Worm (Caenorhabditis elegans) whole organism, L2 larva: Measurements from ENCODE around the gene C08F8.9.

ENCODE experiments used
- Y55F3AM.14 ChIP-seq: fragments of 200-800 bp; sonication (Bioruptor generic); optimal IDR thresholded peaks from 2 replicates; lab custom pipeline; 2018; ENCODE audit warnings: mild to moderate bottlenecking, missing genetic modification characterization, missing compliant biosample characterization
- alr-1 ChIP-seq: fragments of 150-350 bp; optimal IDR thresholded peaks from 2 replicates; lab custom pipeline; 2014; ENCODE audit warnings: missing biosample characterization, missing genetic modification characterization
- ama-1 ChIP-seq: fragments of 150-350 bp; optimal IDR thresholded peaks from 2 replicates; lab custom pipeline; 2018; ENCODE audit warnings: inconsistent platforms
- blmp-1 ChIP-seq: sonication (generic microtip); optimal IDR thresholded peaks from 2 replicates; lab custom pipeline; 2017; ENCODE audit warnings: missing genetic modification characterization, mild to moderate bottlenecking, missing compliant biosample characterization, antibody characterized with exemption, moderate library complexity; ENCODE audit not compliant: insufficient read depth
- ceh-16 ChIP-seq: fragments of 150-350 bp; optimal IDR thresholded peaks from 2 replicates; lab custom pipeline; 2014; ENCODE audit warnings: missing biosample characterization, missing genetic modification characterization
- ceh-82 ChIP-seq: fragments of 150-350 bp; optimal IDR thresholded peaks from 2 replicates; lab custom pipeline; 2014; ENCODE audit warnings: missing biosample characterization, missing genetic modification characterization
- crh-2 ChIP-seq: sonication (generic microtip); optimal IDR thresholded peaks from 2 replicates; lab custom pipeline; 2017; ENCODE audit warnings: missing biosample characterization, missing genetic modification characterization
- egl-27 ChIP-seq: sonication (generic microtip); optimal IDR thresholded peaks from 3 replicates; lab custom pipeline; 2017; ENCODE audit warnings: missing biosample characterization, missing genetic modification reagents, missing genetic modification characterization
- elt-1 ChIP-seq: fragments of 150-350 bp; optimal IDR thresholded peaks from 2 replicates; lab custom pipeline; 2014; ENCODE audit warnings: missing biosample characterization, missing genetic modification characterization
- fos-1 ChIP-seq: fragments of 150-350 bp; optimal IDR thresholded peaks from 2 replicates; lab custom pipeline; 2014; ENCODE audit warnings: missing biosample characterization, missing genetic modification characterization
- lin-11 ChIP-seq: fragments of 150-350 bp; sonication (generic microtip); optimal IDR thresholded peaks from 2 replicates; lab custom pipeline; 2014; ENCODE audit warnings: missing biosample characterization, missing genetic modification characterization, inconsistent platforms, mixed read lengths
- lin-13 ChIP-seq: fragments of 150-350 bp; optimal IDR thresholded peaks from 2 replicates; lab custom pipeline; 2014; ENCODE audit warnings: missing biosample characterization, missing genetic modification reagents, missing genetic modification characterization
- lin-39 ChIP-seq: fragments of 150-350 bp; optimal IDR thresholded peaks from 2 replicates; lab custom pipeline; 2014; ENCODE audit warnings: missing biosample characterization, missing genetic modification reagents, missing genetic modification characterization
- lsy-2 ChIP-seq, 2 experiments: fragments of 150-350 bp in 1 of 2; sonication (generic microtip) in 1 of 2; optimal IDR thresholded peaks; 2 replicates each; lab custom pipeline; 2014 to 2017; ENCODE audit warnings: missing biosample characterization in 2 of 2, missing genetic modification characterization in 2 of 2
- mab-5 ChIP-seq: fragments of 150-350 bp; optimal IDR thresholded peaks from 2 replicates; lab custom pipeline; 2014; ENCODE audit warnings: missing biosample characterization, missing genetic modification characterization
- mbf-1 ChIP-seq: sonication (generic microtip); optimal IDR thresholded peaks from 2 replicates; lab custom pipeline; 2017; ENCODE audit warnings: missing biosample characterization, missing genetic modification characterization
- mdl-1 ChIP-seq, 2 experiments: fragments of 150-350 bp in 1 of 2; sonication (generic microtip) in 1 of 2; optimal IDR thresholded peaks; 2 replicates each; lab custom pipeline; 2017; ENCODE audit warnings: missing biosample characterization in 2 of 2, missing genetic modification characterization in 2 of 2
- nhr-10 ChIP-seq: sonication (generic microtip); optimal IDR thresholded peaks from 2 replicates; lab custom pipeline; 2017; ENCODE audit warnings: missing biosample characterization, missing genetic modification characterization
- nhr-11 ChIP-seq: fragments of 150-350 bp; optimal IDR thresholded peaks from 2 replicates; lab custom pipeline; 2014; ENCODE audit warnings: missing biosample characterization, missing genetic modification characterization
- nhr-12 ChIP-seq: fragments of 150-350 bp; optimal IDR thresholded peaks from 2 replicates; lab custom pipeline; 2014; ENCODE audit warnings: missing biosample characterization, missing genetic modification characterization
- nhr-129 ChIP-seq: fragments of 150-350 bp; optimal IDR thresholded peaks from 2 replicates; lab custom pipeline; 2014; ENCODE audit warnings: missing biosample characterization, missing genetic modification characterization
- nhr-21 ChIP-seq: fragments of 150-350 bp; optimal IDR thresholded peaks from 2 replicates; lab custom pipeline; 2014; ENCODE audit warnings: missing biosample characterization, missing genetic modification characterization
- nhr-237 ChIP-seq: fragments of 150-350 bp; optimal IDR thresholded peaks from 2 replicates; lab custom pipeline; 2014; ENCODE audit warnings: missing biosample characterization, missing genetic modification characterization
- nhr-25 ChIP-seq: fragments of 150-350 bp; sonication (generic microtip); optimal IDR thresholded peaks from 3 replicates; lab custom pipeline; 2014; ENCODE audit warnings: missing biosample characterization, missing genetic modification characterization
- nhr-77 ChIP-seq: fragments of 150-350 bp; optimal IDR thresholded peaks from 2 replicates; lab custom pipeline; 2014; ENCODE audit warnings: missing biosample characterization, missing genetic modification characterization
- peb-1 ChIP-seq: fragments of 150-350 bp; optimal IDR thresholded peaks from 2 replicates; lab custom pipeline; 2014; ENCODE audit warnings: missing biosample characterization, missing genetic modification characterization
- sma-9 ChIP-seq, 2 experiments: fragments of 150-350 bp in 1 of 2; sonication (generic microtip) in 1 of 2; optimal IDR thresholded peaks; 2 replicates each; lab custom pipeline; 2014 to 2016; ENCODE audit warnings: missing genetic modification characterization in 2 of 2, mild to moderate bottlenecking in 1 of 2, missing biosample characterization in 1 of 2, missing compliant biosample characterization in 1 of 2, missing genetic modification reagents in 1 of 2, moderate library complexity in 1 of 2
- unc-39 ChIP-seq: fragments of 150-350 bp; optimal IDR thresholded peaks from 2 replicates; lab custom pipeline; 2014; ENCODE audit warnings: missing biosample characterization, missing genetic modification characterization
- unc-55 ChIP-seq: fragments of 150-350 bp; sonication (generic microtip); optimal IDR thresholded peaks from 3 replicates; lab custom pipeline; 2014; ENCODE audit warnings: missing biosample characterization, missing genetic modification reagents, missing genetic modification characterization
- zag-1 ChIP-seq: fragments of 150-350 bp; optimal IDR thresholded peaks from 2 replicates; lab custom pipeline; 2014; ENCODE audit warnings: missing biosample characterization, missing genetic modification characterization
- ztf-1 ChIP-seq: fragments of 200-800 bp; sonication (Bioruptor generic); conservative IDR thresholded peaks from 2 replicates; pipeline ENCODE4 v1.3.6; 2022; ENCODE audit warnings: missing genetic modification characterization, missing compliant biosample characterization
- ztf-11 ChIP-seq: sonication (generic microtip); optimal IDR thresholded peaks from 2 replicates; lab custom pipeline; 2017; ENCODE audit warnings: missing biosample characterization, missing genetic modification characterization
- ztf-4 ChIP-seq: fragments of 150-350 bp; optimal IDR thresholded peaks from 2 replicates; lab custom pipeline; 2014; ENCODE audit warnings: missing biosample characterization, missing genetic modification characterization

C08F8.9 gene

ce11 chrIV:11178495-11178894 lies at the start of gene C08F8.9:
C08F8.9 (minus strand) TSS chrIV:11178595.
- TF ChIP-seq lin-39 (tag; lab: Kevin White, UChicago) = no peak
- no peak for TF ChIP-seq elt-1 (tag; lab: Kevin White, UChicago)

- TF ChIP-seq nhr-25 (tag; lab: Kevin White, UChicago) (peak; percentile 53), Y55F3AM.14 (GFP tag; lab: Kevin White, UChicago) (no peak)
- TF ChIP-seq, all 48 proteins: peak for 1
Observed at ce11 chrIV:11226545-11226944, 48.1 kb upstream of the C08F8.9 start.

- TF ChIP-seq ztf-11 (tag; lab: Kevin White, UChicago) (no peak), blmp-1 (tag; lab: Kevin White, UChicago) (peak; percentile 22)
Observed at ce11 chrIV:11225206-11225605, 46.8 kb upstream of the C08F8.9 start, which contains the start of gene col-125. col-125 (plus strand) TSS chrIV:11225506.

ce11 chrIV:11223878-11224277 lies 45.5 kb upstream of the C08F8.9 start, which contains the start of gene C29F4.3:
C29F4.3 (minus strand) TSS chrIV:11223978.
- TF ChIP-seq egl-27 (tag; lab: Kevin White, UChicago) = no peak
- no peak for TF ChIP-seq nhr-237 (tag; lab: Kevin White, UChicago)
- no peak for TF ChIP-seq ceh-82 (tag; lab: Kevin White, UChicago)
- TF ChIP-seq mab-5 (tag; lab: Kevin White, UChicago) = no peak
- TF ChIP-seq ztf-1 (GFP tag; lab: Robert Waterston, UW) = no peak
- TF ChIP-seq ztf-11 (tag; lab: Kevin White, UChicago) = no peak
- no peak for TF ChIP-seq sma-9 (GFP tag; optimal IDR thresholded peaks at IDR 0.05; lab: Kevin White, UChicago)
- no peak for TF ChIP-seq sma-9 (tag; optimal IDR thresholded peaks at IDR 0.05; lab: Kevin White, UChicago)
- TF ChIP-seq nhr-21 (tag; lab: Kevin White, UChicago) = no peak
- TF ChIP-seq ztf-4 = no peak
- TF ChIP-seq nhr-77 = no peak
- no peak for TF ChIP-seq nhr-25 (tag; lab: Kevin White, UChicago)
- TF ChIP-seq ama-1 (lab: Kevin White, UChicago) = no peak
- no peak for TF ChIP-seq lin-13 (GFP tag; lab: Kevin White, UChicago)
- TF ChIP-seq nhr-12 = no peak
- TF ChIP-seq, all 48 proteins: peak for 0

ce11 chrIV:11218037-11218436 lies 39.6 kb upstream of the C08F8.9 start, which contains the start of gene zip-6:
zip-6 (minus strand) TSS chrIV:11218137.
- no peak for TF ChIP-seq nhr-21 (tag; lab: Kevin White, UChicago)
- TF ChIP-seq mbf-1 (tag; lab: Kevin White, UChicago) = no peak
- TF ChIP-seq, all 48 proteins: peak for 0

- no peak for TF ChIP-seq unc-39 (tag; lab: Kevin White, UChicago)
Observed at ce11 chrIV:11212978-11213377, 34.6 kb upstream of the C08F8.9 start.

ce11 chrIV:11211547-11211946 lies 33.2 kb upstream of the C08F8.9 start:
- TF ChIP-seq lin-11 (tag; lab: Kevin White, UChicago) (no peak), lin-39 (tag; lab: Kevin White, UChicago) (no peak), ceh-16 (tag; lab: Kevin White, UChicago) (peak; percentile 95), elt-1 (tag; lab: Kevin White, UChicago) (peak; percentile 89), nhr-25 (tag; lab: Kevin White, UChicago) (no peak), crh-2 (peak; percentile 57), zag-1 (tag; lab: Kevin White, UChicago) (no peak), fos-1 (tag; lab: Kevin White, UChicago) (peak; percentile 96), sma-9 (GFP tag; optimal IDR thresholded peaks at IDR 0.05; lab: Kevin White, UChicago) (no peak), sma-9 (tag; optimal IDR thresholded peaks at IDR 0.05; lab: Kevin White, UChicago) (no peak), nhr-21 (tag; lab: Kevin White, UChicago) (no peak), nhr-10 (tag; lab: Kevin White, UChicago) (no peak)

ce11 chrIV:11210781-11211256 lies 32.4 kb upstream of the C08F8.9 start, which contains the start of gene adk-1:
adk-1 (minus strand) TSS chrIV:11210831.
- TF ChIP-seq ceh-82 (tag; lab: Kevin White, UChicago) (no peak), lin-39 (tag; lab: Kevin White, UChicago) (no peak), lsy-2 (tag; optimal IDR thresholded peaks at IDR 0.05; lab: Kevin White, UChicago) (no peak), ztf-4 (no peak), sma-9 (GFP tag; optimal IDR thresholded peaks at IDR 0.05; lab: Kevin White, UChicago) (no peak), sma-9 (tag; optimal IDR thresholded peaks at IDR 0.05; lab: Kevin White, UChicago) (no peak), alr-1 (no peak), mdl-1 (tag; optimal IDR thresholded peaks at IDR 0.05; lab: Kevin White, UChicago) (no peak), nhr-25 (tag; lab: Kevin White, UChicago) (no peak), nhr-11 (no peak), elt-1 (tag; lab: Kevin White, UChicago) (no peak), egl-27 (tag; lab: Kevin White, UChicago) (no peak), Y55F3AM.14 (GFP tag; lab: Kevin White, UChicago) (no peak), blmp-1 (tag; lab: Kevin White, UChicago) (no peak), unc-39 (tag; lab: Kevin White, UChicago) (no peak), fos-1 (tag; lab: Kevin White, UChicago) (no peak), zag-1 (tag; lab: Kevin White, UChicago) (no peak), peb-1 (tag; lab: Kevin White, UChicago) (no peak), nhr-129 (tag; lab: Kevin White, UChicago) (no peak), unc-55 (no peak)
